Fruit fly (Drosophila melanogaster) whole organism, pupa: ENCODE results near the gene Prosbeta2.

ENCODE experiments used
- CG10348 ChIP-seq: fragments of 200-800 bp; sonication (Bioruptor generic); IDR thresholded peaks from 2 replicates; pipeline ENCODE4 v1.3.6; 2022; ENCODE audit warnings: missing biosample characterization, missing genetic modification characterization
- CG12605 ChIP-seq: fragments of 200-800 bp; sonication (Bioruptor generic); IDR thresholded peaks from 2 replicates; pipeline ENCODE4 v1.3.6; 2022; ENCODE audit warnings: missing biosample characterization, missing genetic modification characterization
- CG13204 ChIP-seq: fragments of 200-800 bp; sonication (Bioruptor generic); optimal IDR thresholded peaks from 2 replicates; lab custom pipeline; 2018; ENCODE audit warnings: missing biosample characterization, mild to moderate bottlenecking, missing genetic modification characterization, moderate library complexity
- CG14655 ChIP-seq: fragments of 200-800 bp; sonication (Bioruptor generic); optimal IDR thresholded peaks from 3 replicates; lab custom pipeline; 2017; ENCODE audit warnings: mild to moderate bottlenecking, missing biosample characterization, missing genetic modification reagents, missing genetic modification characterization
- CG15710 ChIP-seq: fragments of 200-800 bp; sonication (Bioruptor generic); optimal IDR thresholded peaks from 2 replicates; lab custom pipeline; 2018; ENCODE audit warnings: missing biosample characterization, mild to moderate bottlenecking, missing genetic modification characterization, moderate library complexity
- CG17806 ChIP-seq: fragments of 200-800 bp; sonication (Bioruptor generic); optimal IDR thresholded peaks from 2 replicates; lab custom pipeline; 2018; ENCODE audit warnings: missing biosample characterization, mild to moderate bottlenecking, missing genetic modification characterization, moderate library complexity
- CG32121 ChIP-seq: fragments of 200-800 bp; sonication (Bioruptor generic); IDR thresholded peaks from 2 replicates; pipeline ENCODE4 v1.3.6; 2022; ENCODE audit warnings: missing biosample characterization, missing genetic modification characterization
- CG34367 ChIP-seq: fragments of 200-800 bp; sonication (Bioruptor generic); optimal IDR thresholded peaks from 2 replicates; lab custom pipeline; 2018; ENCODE audit warnings: missing biosample characterization, mild to moderate bottlenecking, missing genetic modification characterization
- CG4496 ChIP-seq: fragments of 200-800 bp; sonication (Bioruptor generic); IDR thresholded peaks from 3 replicates; pipeline ENCODE4 v1.3.6; 2022; ENCODE audit warnings: missing biosample characterization, missing genetic modification characterization
- CG8159 ChIP-seq: fragments of 200-800 bp; sonication (Bioruptor generic); optimal IDR thresholded peaks from 3 replicates; lab custom pipeline; 2018; ENCODE audit warnings: missing biosample characterization, mild to moderate bottlenecking, missing genetic modification characterization, moderate library complexity
- CG8301 ChIP-seq: fragments of 200-800 bp; sonication (Bioruptor generic); optimal IDR thresholded peaks from 2 replicates; lab custom pipeline; 2018; ENCODE audit warnings: missing biosample characterization, mild to moderate bottlenecking, missing genetic modification characterization
- CG9948 ChIP-seq: fragments of 200-800 bp; sonication (Bioruptor generic); optimal IDR thresholded peaks from 2 replicates; lab custom pipeline; 2018; ENCODE audit warnings: missing biosample characterization, mild to moderate bottlenecking, missing genetic modification characterization, moderate library complexity
- D1 ChIP-seq: fragments of 200-800 bp; sonication (Bioruptor generic); optimal IDR thresholded peaks from 2 replicates; lab custom pipeline; 2018; ENCODE audit warnings: missing biosample characterization, mild to moderate bottlenecking, missing genetic modification characterization, moderate library complexity
- EcR ChIP-seq: fragments of 200-800 bp; sonication (Bioruptor generic); optimal IDR thresholded peaks from 3 replicates; lab custom pipeline; 2019; ENCODE audit warnings: missing biosample characterization, missing genetic modification characterization, mild to moderate bottlenecking, moderate library complexity, missing genetic modification reagents
- Ets98B ChIP-seq: fragments of 200-800 bp; sonication (Bioruptor generic); IDR thresholded peaks from 2 replicates; pipeline ENCODE4 v1.3.6; 2022; ENCODE audit warnings: missing biosample characterization, missing genetic modification characterization
- Pif1A ChIP-seq: fragments of 200-800 bp; sonication (Bioruptor generic); optimal IDR thresholded peaks from 3 replicates; lab custom pipeline; 2016; ENCODE audit warnings: missing biosample characterization, missing genetic modification characterization
- Pif1B ChIP-seq: fragments of 200-800 bp; sonication (Bioruptor generic); optimal IDR thresholded peaks from 3 replicates; lab custom pipeline; 2016; ENCODE audit warnings: missing biosample characterization, missing genetic modification characterization
- Snoo ChIP-seq: fragments of 200-800 bp; sonication (Bioruptor generic); optimal IDR thresholded peaks from 3 replicates; lab custom pipeline; 2017; ENCODE audit warnings: missing biosample characterization, mild to moderate bottlenecking, missing genetic modification characterization, inconsistent platforms
- fd96Ca ChIP-seq: fragments of 200-800 bp; sonication (Bioruptor generic); IDR thresholded peaks from 3 replicates; pipeline ENCODE4 v1.3.6; 2022; ENCODE audit warnings: missing biosample characterization, missing genetic modification characterization
- gl ChIP-seq: fragments of 200-800 bp; sonication (Bioruptor generic); optimal IDR thresholded peaks from 2 replicates; lab custom pipeline; 2018; ENCODE audit warnings: missing biosample characterization, mild to moderate bottlenecking, missing genetic modification characterization
- rn ChIP-seq: fragments of 200-800 bp; sonication (Bioruptor generic); IDR thresholded peaks from 2 replicates; pipeline ENCODE4 v1.3.6; 2022; ENCODE audit warnings: missing biosample characterization, missing genetic modification characterization

The Prosbeta2 gene

DNA sequence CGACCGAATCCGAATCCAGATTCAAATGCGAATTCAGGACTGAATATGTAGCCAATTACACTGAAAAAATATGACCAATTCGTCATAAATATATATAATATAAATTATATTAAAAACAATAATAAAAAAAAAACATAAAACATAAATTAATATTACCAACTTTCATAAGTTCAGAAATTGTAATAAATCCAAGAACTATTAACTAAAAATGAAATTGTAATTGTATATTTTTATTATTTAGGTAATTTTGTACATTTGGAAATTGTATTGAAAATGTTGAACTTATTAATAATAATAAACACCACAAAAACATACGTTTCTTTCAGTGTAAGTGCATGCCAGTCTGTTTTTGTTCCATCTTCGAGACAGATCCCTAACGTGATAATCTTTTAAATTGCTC lies 38.7 kb upstream of the Prosbeta2 start:
- TF ChIP-seq Snoo (tag; lab: Kevin White, UChicago) (no peak), CG4496 (GFP tag; lab: Robert Waterston, UW) (no peak), gl (tag; lab: Kevin White, UChicago) (no peak), CG8159 (tag; lab: Kevin White, UChicago) (no peak), Pif1B (GFP tag; lab: Kevin White, UChicago) (no peak), D1 (tag; lab: Kevin White, UChicago) (no peak), CG17806 (tag; lab: Kevin White, UChicago) (no peak), CG12605 (no peak), Ets98B (no peak), rn (no peak), EcR (GFP tag; lab: Kevin White, UChicago) (no peak), CG14655 (GFP tag; lab: Kevin White, UChicago) (no peak), CG32121 (GFP tag; lab: Robert Waterston, UW) (no peak), CG34367 (tag; lab: Kevin White, UChicago) (no peak), CG10348 (GFP tag; lab: Robert Waterston, UW) (no peak), Pif1A (GFP tag; lab: Kevin White, UChicago) (no peak), CG9948 (no peak)
- TF ChIP-seq, all 21 proteins: peak for 0

DNA sequence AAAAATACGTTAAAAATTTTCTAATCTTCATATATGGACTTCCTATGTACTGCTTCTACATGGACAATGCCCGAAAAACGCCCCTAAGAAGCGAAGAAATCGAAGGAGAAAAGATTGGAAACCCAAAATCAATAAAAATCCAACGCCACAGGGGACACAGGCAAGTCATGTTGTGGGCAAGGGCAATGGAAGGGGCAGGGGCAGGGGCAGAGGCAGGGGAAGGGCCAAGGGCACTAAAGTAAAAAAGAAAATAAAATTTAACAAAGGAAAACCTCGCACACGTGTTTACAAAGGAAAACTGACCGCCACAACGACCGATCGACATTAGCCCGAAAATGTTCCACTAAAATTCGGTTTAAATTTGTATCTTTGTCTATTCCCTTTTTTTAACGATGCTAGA lies 37.0 kb upstream of the Prosbeta2 start:
- TF ChIP-seq Snoo (tag; lab: Kevin White, UChicago) (no peak), CG9948 (no peak), Pif1A (GFP tag; lab: Kevin White, UChicago) (no peak), CG14655 (GFP tag; lab: Kevin White, UChicago) (no peak), CG13204 (no peak), rn (no peak), CG8159 (tag; lab: Kevin White, UChicago) (no peak), EcR (GFP tag; lab: Kevin White, UChicago) (no peak), fd96Ca (GFP tag; lab: Robert Waterston, UW) (no peak), CG17806 (tag; lab: Kevin White, UChicago) (no peak), CG8301 (tag; lab: Kevin White, UChicago) (no peak), gl (tag; lab: Kevin White, UChicago) (no peak), CG15710 (tag; lab: Kevin White, UChicago) (no peak), D1 (tag; lab: Kevin White, UChicago) (no peak), CG10348 (GFP tag; lab: Robert Waterston, UW) (no peak), Ets98B (no peak), Pif1B (GFP tag; lab: Kevin White, UChicago) (no peak)

DNA sequence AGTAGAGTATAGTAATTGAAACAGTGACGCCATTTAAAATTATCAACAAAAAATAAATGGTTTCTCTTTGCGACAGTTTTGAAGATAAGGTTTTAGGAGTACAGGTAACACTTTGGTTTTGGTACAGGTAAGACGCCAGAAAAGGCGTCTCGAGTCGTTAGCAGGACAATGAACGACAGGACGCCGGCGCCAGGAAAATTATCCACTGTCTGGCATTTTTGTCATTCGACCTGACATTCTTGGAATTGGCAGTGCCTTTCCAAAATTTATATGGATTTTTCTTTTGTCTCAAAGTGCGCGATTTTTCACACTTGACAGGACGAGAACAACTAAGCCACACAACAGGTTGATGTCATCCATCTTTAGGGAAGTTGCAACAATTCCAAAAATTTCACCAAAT lies 34.9 kb upstream of the Prosbeta2 start:
- TF ChIP-seq CG15710 (tag; lab: Kevin White, UChicago) (no peak), CG10348 (GFP tag; lab: Robert Waterston, UW) (no peak), D1 (tag; lab: Kevin White, UChicago) (no peak), EcR (GFP tag; lab: Kevin White, UChicago) (no peak), Pif1B (GFP tag; lab: Kevin White, UChicago) (no peak), rn (no peak), Pif1A (GFP tag; lab: Kevin White, UChicago) (no peak), Ets98B (no peak), gl (tag; lab: Kevin White, UChicago) (no peak)

- no peak for TF ChIP-seq EcR (GFP tag; lab: Kevin White, UChicago)
- TF ChIP-seq fd96Ca (GFP tag; lab: Robert Waterston, UW): no peak
- no peak for TF ChIP-seq Pif1A (GFP tag; lab: Kevin White, UChicago)
- TF ChIP-seq Ets98B: no peak
- no peak for TF ChIP-seq CG34367 (tag; lab: Kevin White, UChicago)
- no peak for TF ChIP-seq CG14655 (GFP tag; lab: Kevin White, UChicago)
- no peak for TF ChIP-seq CG32121 (GFP tag; lab: Robert Waterston, UW)
- no peak for TF ChIP-seq CG15710 (tag; lab: Kevin White, UChicago)
- TF ChIP-seq CG8159 (tag; lab: Kevin White, UChicago): no peak
- no peak for TF ChIP-seq CG13204
- no peak for TF ChIP-seq Pif1B (GFP tag; lab: Kevin White, UChicago)
- no peak for TF ChIP-seq CG4496 (GFP tag; lab: Robert Waterston, UW)
- no peak for TF ChIP-seq CG8301 (tag; lab: Kevin White, UChicago)
Observed at dm6 chr3L:14966199-14966858, 33.4 kb upstream of the Prosbeta2 start.

DNA sequence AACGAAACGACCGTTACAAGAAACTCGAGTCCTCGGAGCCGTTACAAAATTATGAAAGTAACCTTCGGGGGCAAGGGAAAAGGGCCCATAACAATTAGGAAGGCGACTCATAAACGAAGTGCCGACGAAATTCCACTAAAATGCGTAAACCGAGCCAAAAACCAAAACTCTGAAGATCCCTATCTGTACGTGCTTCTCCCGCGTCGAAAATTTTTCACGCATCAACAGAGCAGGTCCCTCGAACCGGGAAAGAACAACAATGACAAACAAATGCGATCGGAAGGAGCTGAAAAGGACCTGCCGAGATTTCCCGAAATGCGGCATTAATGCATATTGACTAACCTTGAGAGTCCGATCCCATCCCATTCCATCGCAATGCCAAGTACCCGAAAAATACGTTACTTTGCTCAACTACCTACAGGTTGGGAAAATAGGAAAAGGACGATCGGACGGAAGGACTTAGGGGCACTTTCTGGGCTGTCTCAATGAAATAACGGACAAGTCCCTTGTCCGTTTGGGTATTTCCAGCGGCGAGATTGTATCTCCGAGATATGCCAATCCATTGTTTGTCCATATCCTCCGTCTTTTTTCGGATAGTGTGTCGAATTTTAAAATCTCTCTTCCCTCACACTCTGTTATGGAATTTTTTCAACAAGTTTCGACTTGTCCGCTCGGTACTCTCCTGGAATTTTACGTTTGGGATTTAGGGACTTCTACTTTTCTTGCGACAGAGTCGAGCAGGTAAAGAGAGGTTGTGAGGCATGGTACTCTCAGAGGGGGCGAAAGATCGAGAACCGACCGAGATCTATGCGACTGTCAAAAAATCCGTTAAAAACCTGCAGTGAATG lies 31.8 kb upstream of the Prosbeta2 start:
- TF ChIP-seq Snoo (tag; lab: Kevin White, UChicago): no peak
- TF ChIP-seq Pif1B (GFP tag; lab: Kevin White, UChicago): no peak
- TF ChIP-seq CG15710 (tag; lab: Kevin White, UChicago): no peak
- TF ChIP-seq CG12605: no peak
- no peak for TF ChIP-seq D1 (tag; lab: Kevin White, UChicago)
- TF ChIP-seq EcR (GFP tag; lab: Kevin White, UChicago): no peak
- no peak for TF ChIP-seq CG17806 (tag; lab: Kevin White, UChicago)
